Worm (Caenorhabditis elegans) whole organism, late embryonic: ENCODE measurements around the gene srgp-1.

Experiments used
- ceh-34 ChIP-seq: sonication (generic microtip); optimal IDR thresholded peaks from 2 replicates; lab custom pipeline; 2016; ENCODE audit warnings: mild to moderate bottlenecking, missing genetic modification characterization, missing compliant biosample characterization
- ceh-45 ChIP-seq: fragments of 200-800 bp; sonication (Bioruptor generic); IDR thresholded peaks from 2 replicates; pipeline ENCODE4 v1.3.6; 2022; ENCODE audit warnings: missing genetic modification reagents, missing genetic modification characterization, missing compliant biosample characterization
- ceh-6 ChIP-seq: fragments of 200-800 bp; sonication (Bioruptor generic); optimal IDR thresholded peaks from 2 replicates; lab custom pipeline; 2018; ENCODE audit warnings: mild to moderate bottlenecking, missing genetic modification characterization, missing compliant biosample characterization
- nfya-1 ChIP-seq: sonication (generic microtip); optimal IDR thresholded peaks from 2 replicates; lab custom pipeline; 2017; ENCODE audit warnings: missing genetic modification characterization, mild to moderate bottlenecking, missing compliant biosample characterization, antibody characterized with exemption, moderate library complexity

DNA sequence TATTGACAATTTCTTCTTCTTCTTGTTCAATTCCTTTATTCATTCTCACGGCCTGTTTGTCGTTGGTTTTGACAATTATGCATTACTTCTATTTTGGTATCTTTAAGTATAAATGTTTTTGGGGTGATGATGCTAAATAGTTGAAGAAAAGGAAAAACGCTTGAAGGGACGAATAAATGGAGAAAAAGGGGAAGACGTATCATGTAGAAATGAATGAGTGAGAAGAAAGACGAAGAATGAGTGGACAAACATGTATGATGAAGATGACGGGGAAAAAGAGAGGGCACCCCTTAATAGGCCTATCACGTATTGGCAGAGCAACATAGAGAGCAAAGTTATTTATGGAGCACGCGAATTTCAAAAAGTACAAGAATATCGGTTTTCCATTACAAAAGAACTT lies 21.6 kb upstream of the srgp-1 start, which contains the start of gene M04B2.7:
- no peak for TF ChIP-seq ceh-6
- TF ChIP-seq ceh-34, result no peak
- no peak for TF ChIP-seq nfya-1 (tag; lab: Kevin White, UChicago)
- TF ChIP-seq ceh-45 (GFP tag; lab: Robert Waterston, UW), result no peak
